Fruit fly (Drosophila melanogaster) whole organism, embryonic: ENCODE measurements around the gene Fdh.

Source experiments
- BEAF-32 ChIP-seq: fragments of 200-800 bp; sonication (Bioruptor generic); optimal IDR thresholded peaks from 3 replicates; lab custom pipeline; 2017; ENCODE audit warnings: missing biosample characterization, missing genetic modification characterization, mild to moderate bottlenecking, moderate library complexity, missing genetic modification reagents
- Bdp1 ChIP-seq: fragments of 200-800 bp; sonication (Bioruptor generic); optimal IDR thresholded peaks from 3 replicates; lab custom pipeline; 2016; ENCODE audit warnings: missing biosample characterization, missing genetic modification characterization
- CG12104 ChIP-seq: fragments of 200-800 bp; sonication (Bioruptor generic); optimal IDR thresholded peaks from 3 replicates; lab custom pipeline; 2016; ENCODE audit warnings: missing biosample characterization, missing genetic modification characterization
- CG12942 ChIP-seq: fragments of 200-800 bp; sonication (Bioruptor generic); optimal IDR thresholded peaks from 3 replicates; lab custom pipeline; 2016; ENCODE audit warnings: missing biosample characterization, missing genetic modification characterization
- CG13424 ChIP-seq: fragments of 200-800 bp; sonication (Bioruptor generic); optimal IDR thresholded peaks from 2 replicates; lab custom pipeline; 2019; ENCODE audit warnings: missing biosample characterization, mild to moderate bottlenecking, missing genetic modification characterization, moderate library complexity
- CG14441 ChIP-seq: fragments of 200-800 bp; sonication (Bioruptor generic); IDR thresholded peaks from 2 replicates; pipeline ENCODE4 v1.3.6; 2022; ENCODE audit warnings: missing biosample characterization, missing genetic modification characterization
- CG15514 ChIP-seq: fragments of 200-800 bp; sonication (Bioruptor generic); optimal IDR thresholded peaks from 3 replicates; lab custom pipeline; 2017; ENCODE audit warnings: missing biosample characterization, missing genetic modification characterization, mild to moderate bottlenecking, moderate library complexity, missing genetic modification reagents
- CG1603 ChIP-seq: fragments of 200-800 bp; sonication (Bioruptor generic); optimal IDR thresholded peaks from 2 replicates; lab custom pipeline; 2019; ENCODE audit warnings: missing biosample characterization, mild to moderate bottlenecking, missing genetic modification characterization, moderate library complexity
- CG32767 ChIP-seq: fragments of 200-800 bp; sonication (Bioruptor generic); IDR thresholded peaks from 2 replicates; pipeline ENCODE4 v1.3.6; 2022; ENCODE audit warnings: missing biosample characterization, missing genetic modification characterization
- CG3847 ChIP-seq: fragments of 200-800 bp; sonication (Bioruptor generic); IDR thresholded peaks from 2 replicates; pipeline ENCODE4 v1.3.6; 2022; ENCODE audit warnings: missing biosample characterization, missing genetic modification characterization
- CG6854 ChIP-seq: fragments of 200-800 bp; sonication (Bioruptor generic); optimal IDR thresholded peaks from 3 replicates; lab custom pipeline; 2017; ENCODE audit warnings: missing biosample characterization, mild to moderate bottlenecking, missing genetic modification characterization
- CG9876 ChIP-seq: fragments of 200-800 bp; sonication (Bioruptor generic); optimal IDR thresholded peaks from 2 replicates; lab custom pipeline; 2016; ENCODE audit warnings: missing biosample characterization, missing genetic modification characterization
- Hand ChIP-seq: fragments of 200-800 bp; sonication (Bioruptor generic); optimal IDR thresholded peaks from 2 replicates; lab custom pipeline; 2017; ENCODE audit warnings: mild to moderate bottlenecking, missing biosample characterization, missing genetic modification reagents, missing genetic modification characterization
- Mad ChIP-seq: fragments of 200-800 bp; sonication (Bioruptor generic); optimal IDR thresholded peaks from 2 replicates; lab custom pipeline; 2016; ENCODE audit warnings: missing biosample characterization, missing genetic modification characterization
- Nf-YB ChIP-seq: fragments of 200-800 bp; sonication (Bioruptor generic); optimal IDR thresholded peaks from 3 replicates; lab custom pipeline; 2019; ENCODE audit warnings: missing biosample characterization, mild to moderate bottlenecking, missing genetic modification characterization, moderate library complexity
- NfI ChIP-seq: fragments of 200-800 bp; sonication (Bioruptor generic); optimal IDR thresholded peaks from 3 replicates; lab custom pipeline; 2018; ENCODE audit warnings: missing biosample characterization, mild to moderate bottlenecking, missing genetic modification characterization, moderate library complexity
- Oli ChIP-seq: fragments of 200-800 bp; sonication (Bioruptor generic); optimal IDR thresholded peaks from 2 replicates; lab custom pipeline; 2018; ENCODE audit warnings: missing biosample characterization, mild to moderate bottlenecking, missing genetic modification characterization, moderate library complexity
- Spps ChIP-seq: fragments of 200-800 bp; sonication (Bioruptor generic); optimal IDR thresholded peaks from 2 replicates; lab custom pipeline; 2018; ENCODE audit warnings: missing biosample characterization, mild to moderate bottlenecking, missing genetic modification characterization
- Sry-β ChIP-seq: fragments of 200-800 bp; sonication (Bioruptor generic); optimal IDR thresholded peaks from 2 replicates; lab custom pipeline; 2018; ENCODE audit warnings: missing biosample characterization, mild to moderate bottlenecking, missing genetic modification characterization, moderate library complexity
- Ssrp ChIP-seq: fragments of 200-800 bp; sonication (Bioruptor generic); optimal IDR thresholded peaks from 2 replicates; lab custom pipeline; 2018; ENCODE audit warnings: missing biosample characterization, mild to moderate bottlenecking, missing genetic modification characterization, moderate library complexity
- Trl ChIP-seq, 3 experiments: fragments of >200 bp in 2 of 3; fragments of 200-800 bp in 1 of 3; sonication (Bioruptor generic) in 1 of 3; optimal IDR thresholded peaks; 2 replicates in 1 of 3; 3 replicates in 2 of 3; lab custom pipeline; 2016 to 2017; ENCODE audit warnings: missing biosample characterization in 1 of 3, missing genetic modification characterization in 1 of 3
- amos ChIP-seq: fragments of 200-800 bp; sonication (Bioruptor generic); IDR thresholded peaks from 2 replicates; pipeline ENCODE4 v1.3.6; 2022; ENCODE audit warnings: missing biosample characterization, missing genetic modification characterization; ENCODE audit not compliant: partially characterized antibody
- bowl ChIP-seq: fragments of 200-800 bp; sonication (Bioruptor generic); IDR thresholded peaks from 2 replicates; pipeline ENCODE4 v1.3.6; 2022; ENCODE audit warnings: missing biosample characterization, missing genetic modification characterization
- cad ChIP-seq: fragments of >200 bp; optimal IDR thresholded peaks from 2 replicates; lab custom pipeline; 2017; ENCODE audit warnings: missing biosample characterization, missing genetic modification characterization
- crc ChIP-seq: fragments of 200-800 bp; sonication (Bioruptor generic); optimal IDR thresholded peaks from 2 replicates; lab custom pipeline; 2016; ENCODE audit warnings: missing biosample characterization, missing genetic modification characterization
- eyg ChIP-seq: fragments of 200-800 bp; sonication (Bioruptor generic); optimal IDR thresholded peaks from 3 replicates; lab custom pipeline; 2016; ENCODE audit warnings: missing biosample characterization, missing genetic modification characterization
- fd64A ChIP-seq: fragments of 200-800 bp; sonication (Bioruptor generic); optimal IDR thresholded peaks from 3 replicates; lab custom pipeline; 2018; ENCODE audit warnings: missing biosample characterization, mild to moderate bottlenecking, missing genetic modification characterization
- grn ChIP-seq: fragments of 200-800 bp; sonication (Bioruptor generic); optimal IDR thresholded peaks from 3 replicates; lab custom pipeline; 2017; ENCODE audit warnings: missing biosample characterization, missing genetic modification characterization
- gsb-n ChIP-seq: fragments of 200-800 bp; sonication (Bioruptor generic); optimal IDR thresholded peaks from 3 replicates; lab custom pipeline; 2018; ENCODE audit warnings: missing biosample characterization, mild to moderate bottlenecking, missing genetic modification characterization
- gt ChIP-seq: fragments of 200-800 bp; sonication (Bioruptor generic); IDR thresholded peaks from 2 replicates; pipeline ENCODE4 v1.3.6; 2022; ENCODE audit warnings: missing biosample characterization, missing genetic modification characterization
- insv ChIP-seq, 2 experiments: fragments of 200-800 bp; sonication (Bioruptor generic); optimal IDR thresholded peaks; 3 replicates each; lab custom pipeline; 2016 to 2018; ENCODE audit warnings: missing biosample characterization in 2 of 2, missing genetic modification characterization in 2 of 2
- jing ChIP-seq: fragments of 200-800 bp; sonication (Bioruptor generic); optimal IDR thresholded peaks from 2 replicates; lab custom pipeline; 2018; ENCODE audit warnings: missing biosample characterization, mild to moderate bottlenecking, missing genetic modification characterization
- jumu ChIP-seq: fragments of 200-800 bp; sonication (Bioruptor generic); optimal IDR thresholded peaks from 3 replicates; lab custom pipeline; 2016; ENCODE audit warnings: missing biosample characterization, missing genetic modification characterization
- luna ChIP-seq: fragments of 200-800 bp; sonication (Bioruptor generic); optimal IDR thresholded peaks from 2 replicates; lab custom pipeline; 2016; ENCODE audit warnings: missing biosample characterization, missing genetic modification characterization
- maf-S ChIP-seq: fragments of 200-800 bp; sonication (Bioruptor generic); optimal IDR thresholded peaks from 2 replicates; lab custom pipeline; 2016; ENCODE audit warnings: missing biosample characterization, missing genetic modification characterization
- odd ChIP-seq: fragments of 200-800 bp; sonication (Bioruptor generic); optimal IDR thresholded peaks from 2 replicates; lab custom pipeline; 2017; ENCODE audit warnings: missing biosample characterization, mild to moderate bottlenecking, missing genetic modification characterization
- onecut ChIP-seq: fragments of 200-800 bp; sonication (Bioruptor generic); IDR thresholded peaks from 2 replicates; pipeline ENCODE4 v1.3.6; 2022; ENCODE audit warnings: missing biosample characterization, missing genetic modification characterization
- pros ChIP-seq: fragments of 200-800 bp; sonication (Bioruptor generic); optimal IDR thresholded peaks from 3 replicates; lab custom pipeline; 2019; ENCODE audit warnings: missing biosample characterization, mild to moderate bottlenecking, missing genetic modification characterization, moderate library complexity
- scrt ChIP-seq: fragments of 200-800 bp; sonication (Bioruptor generic); optimal IDR thresholded peaks from 2 replicates; lab custom pipeline; 2018; ENCODE audit warnings: missing biosample characterization, mild to moderate bottlenecking, missing genetic modification characterization, moderate library complexity
- seq ChIP-seq: fragments of 200-800 bp; sonication (Bioruptor generic); IDR thresholded peaks from 2 replicates; pipeline ENCODE4 v1.3.6; 2022; ENCODE audit warnings: missing biosample characterization, missing genetic modification characterization
- slp2 ChIP-seq: fragments of 200-800 bp; sonication (Bioruptor generic); optimal IDR thresholded peaks from 2 replicates; lab custom pipeline; 2016; ENCODE audit warnings: missing biosample characterization, missing genetic modification characterization
- stc ChIP-seq: fragments of 200-800 bp; sonication (Bioruptor generic); IDR thresholded peaks from 2 replicates; pipeline ENCODE4 v1.3.6; 2022; ENCODE audit warnings: missing biosample characterization, missing genetic modification characterization
- trh ChIP-seq: fragments of 200-800 bp; sonication (Bioruptor generic); optimal IDR thresholded peaks from 2 replicates; lab custom pipeline; 2016; ENCODE audit warnings: missing biosample characterization, missing genetic modification characterization
- vfl ChIP-seq: fragments of 200-800 bp; sonication (Bioruptor generic); optimal IDR thresholded peaks from 2 replicates; lab custom pipeline; 2016; ENCODE audit warnings: missing biosample characterization, missing genetic modification characterization
- wor ChIP-seq: fragments of 200-800 bp; sonication (Bioruptor generic); IDR thresholded peaks from 2 replicates; pipeline ENCODE4 v1.3.6; 2022; ENCODE audit warnings: missing biosample characterization, missing genetic modification characterization
- zen2 ChIP-seq: fragments of 200-800 bp; sonication (Bioruptor generic); IDR thresholded peaks from 3 replicates; pipeline ENCODE4 v1.3.6; 2022; ENCODE audit warnings: missing biosample characterization, missing genetic modification characterization; ENCODE audit not compliant: partially characterized antibody
- zf30C ChIP-seq: fragments of 200-800 bp; sonication (Bioruptor generic); optimal IDR thresholded peaks from 3 replicates; lab custom pipeline; 2018; ENCODE audit warnings: missing biosample characterization, mild to moderate bottlenecking, missing genetic modification characterization

Gene Fdh

DNA sequence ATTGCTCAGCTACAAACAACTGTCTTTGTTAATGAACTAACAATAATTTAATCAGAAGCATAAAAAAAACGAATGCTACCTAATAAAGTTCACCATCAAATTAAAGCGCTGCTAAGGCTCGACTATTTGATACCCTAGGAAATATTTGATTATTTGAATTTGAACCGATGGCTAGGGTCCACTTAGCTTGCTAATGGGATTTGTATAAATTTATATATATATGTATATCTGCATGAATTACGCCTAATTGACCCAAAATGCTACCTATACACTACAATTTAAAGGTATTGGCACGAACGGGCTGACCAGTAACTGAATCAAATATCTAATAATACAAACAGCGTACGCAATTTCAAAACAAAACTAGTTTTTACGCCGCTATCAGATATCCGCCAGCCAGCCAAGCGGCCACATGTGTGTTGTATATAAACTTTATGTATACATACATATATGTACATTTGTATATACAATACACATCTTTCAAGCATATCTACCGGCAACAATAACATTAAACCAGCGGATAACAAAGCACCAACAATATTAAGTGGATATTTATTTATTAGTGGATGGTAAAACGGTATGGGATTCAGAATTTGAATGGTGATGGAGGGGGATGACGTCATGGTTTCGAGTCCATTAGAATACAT lies 12.0 kb upstream of the Fdh start (continued):
- TF ChIP-seq CG15514 (GFP tag; lab: Kevin White, UChicago) (peak; percentile 66), odd (GFP tag; lab: Kevin White, UChicago) (peak; percentile 45), Mad (GFP tag; lab: Kevin White, UChicago) (no peak), zen2 (no peak), CG32767 (GFP tag; lab: Robert Waterston, UW) (peak; percentile 74), gt (GFP tag; lab: Robert Waterston, UW) (no peak), CG14441 (GFP tag; lab: Robert Waterston, UW) (peak; percentile 90), NfI (GFP tag; lab: Kevin White, UChicago) (peak; percentile 61)

DNA sequence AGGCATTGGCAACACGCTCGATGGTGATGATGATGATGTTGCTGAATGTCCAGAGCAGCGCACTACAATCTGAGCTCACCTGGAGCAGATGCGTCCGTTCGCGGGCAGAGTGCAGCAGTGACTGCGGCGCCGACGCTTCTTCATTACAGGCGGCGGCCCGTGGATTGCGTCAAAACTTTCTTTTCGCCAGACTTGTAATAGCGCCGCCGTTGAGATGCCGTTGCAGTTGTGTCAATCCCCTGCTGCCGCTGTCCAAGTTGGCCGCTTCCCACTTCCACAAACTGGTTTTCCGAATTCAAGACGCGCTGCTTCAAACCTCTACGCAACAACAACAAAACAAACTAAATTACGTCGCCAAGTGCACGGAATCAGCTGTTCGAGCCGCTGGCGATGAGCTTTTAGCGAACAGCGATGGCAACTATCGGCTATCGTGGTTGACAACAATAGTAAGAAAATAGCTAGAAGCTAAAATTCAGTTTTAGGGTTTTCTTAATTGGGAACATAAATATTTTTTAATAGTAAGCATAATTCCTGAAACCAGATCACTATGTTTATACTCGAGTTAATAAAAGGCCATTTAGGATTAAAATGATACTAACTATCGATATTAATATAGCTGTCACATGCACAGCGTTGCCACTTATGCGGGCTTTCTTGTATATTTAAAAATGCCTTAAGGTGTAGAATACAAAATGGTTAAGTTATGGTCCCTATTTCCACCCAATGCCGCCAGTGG lies 9.8 kb upstream of the Fdh start, which contains the start of gene Tpc1:
Gene Tpc1 (minus strand): TSS at position 365 of the 736 bp plus-strand sequence.
- TF ChIP-seq bowl (GFP tag; lab: Robert Waterston, UW) (no peak), Sry-β (GFP tag; lab: Kevin White, UChicago) (peak; percentile 99), amos (GFP tag; lab: Robert Waterston, UW) (peak; percentile 82; the same call in 1 of the 2 replicates), CG3847 (GFP tag; lab: Robert Waterston, UW) (peak; percentile 49; the same call in 1 of the 2 replicates), BEAF-32 (peak; percentile 95), CG13424 (tag; lab: Kevin White, UChicago) (peak; percentile 41), slp2 (GFP tag; lab: Kevin White, UChicago) (no peak), CG12104 (GFP tag; lab: Kevin White, UChicago) (no peak), seq (GFP tag; lab: Robert Waterston, UW) (no peak), Spps (tag; lab: Kevin White, UChicago) (no peak), scrt (peak; percentile 47), Hand (GFP tag; lab: Kevin White, UChicago) (no peak), insv (GFP tag; optimal IDR thresholded peaks at IDR 0.05; lab: Kevin White, UChicago) (no peak), Nf-YB (GFP tag; lab: Kevin White, UChicago) (no peak), eyg (GFP tag; lab: Kevin White, UChicago) (peak; percentile 39), fd64A (no peak), wor (GFP tag; lab: Robert Waterston, UW) (no peak), Trl (optimal IDR thresholded peaks at IDR 0.05; lab: Kevin White, UChicago) (no peak), Trl (GFP tag; optimal IDR thresholded peaks at IDR 0.05; lab: Kevin White, UChicago) (peak; percentile 38), Ssrp (peak; percentile 2), stc (no peak), maf-S (GFP tag; lab: Kevin White, UChicago) (peak; percentile 41), onecut (GFP tag; lab: Robert Waterston, UW) (no peak), Bdp1 (GFP tag; lab: Kevin White, UChicago) (peak; percentile 37), CG9876 (GFP tag; lab: Kevin White, UChicago) (no peak), jumu (GFP tag; lab: Kevin White, UChicago) (no peak), crc (GFP tag; lab: Kevin White, UChicago) (no peak), luna (GFP tag; lab: Kevin White, UChicago) (peak; percentile 48), gsb-n (no peak), cad (GFP tag; lab: Kevin White, UChicago) (no peak), CG12942 (GFP tag; lab: Kevin White, UChicago) (no peak), pros (peak; percentile 90), trh (GFP tag; lab: Kevin White, UChicago) (no peak), CG1603 (tag; lab: Kevin White, UChicago) (peak; percentile 16), jing (GFP tag; lab: Kevin White, UChicago) (no peak), grn (no peak), Oli (tag; lab: Kevin White, UChicago) (no peak), vfl (GFP tag; lab: Kevin White, UChicago) (no peak), zf30C (GFP tag; lab: Kevin White, UChicago) (no peak), CG6854 (GFP tag; lab: Kevin White, UChicago) (no peak)
